Worm (Caenorhabditis elegans) whole organism, mixed stage, embryonic: ENCODE measurements around the gene cal-1.

Source experiments
- M03D4.4 ChIP-seq: sonication (generic microtip); optimal IDR thresholded peaks from 2 replicates; lab custom pipeline; 2017; ENCODE audit warnings: mild to moderate bottlenecking, missing genetic modification characterization, missing compliant biosample characterization
- ceh-39 ChIP-seq: fragments of 150-350 bp; optimal IDR thresholded peaks from 2 replicates; lab custom pipeline; 2014; ENCODE audit warnings: missing biosample characterization, missing genetic modification characterization
- ceh-43 ChIP-seq: fragments of 200-800 bp; sonication (Bioruptor generic); optimal IDR thresholded peaks from 2 replicates; lab custom pipeline; 2018; ENCODE audit warnings: mild to moderate bottlenecking, missing genetic modification characterization, moderate library complexity, missing compliant biosample characterization
- ceh-83 ChIP-seq: fragments of 200-800 bp; sonication (Bioruptor generic); optimal IDR thresholded peaks from 2 replicates; lab custom pipeline; 2018; ENCODE audit warnings: mild to moderate bottlenecking, missing genetic modification characterization, missing compliant biosample characterization
- ces-1 ChIP-seq: fragments of 150-350 bp; optimal IDR thresholded peaks from 2 replicates; lab custom pipeline; 2014; ENCODE audit warnings: missing biosample characterization, missing genetic modification reagents, missing genetic modification characterization
- cnd-1 ChIP-seq: fragments of 200-800 bp; sonication (Bioruptor generic); optimal IDR thresholded peaks from 2 replicates; lab custom pipeline; 2018; ENCODE audit warnings: mild to moderate bottlenecking, missing genetic modification characterization, missing compliant biosample characterization
- drap-1 ChIP-seq: fragments of 200-800 bp; sonication (Bioruptor generic); optimal IDR thresholded peaks from 3 replicates; lab custom pipeline; 2018; ENCODE audit warnings: mild to moderate bottlenecking, missing genetic modification characterization, missing compliant biosample characterization
- elt-1 ChIP-seq: sonication (generic microtip); optimal IDR thresholded peaks from 2 replicates; lab custom pipeline; 2017; ENCODE audit warnings: missing genetic modification characterization, mild to moderate bottlenecking, missing compliant biosample characterization, antibody characterized with exemption, moderate library complexity, borderline replicate concordance; ENCODE audit not compliant: insufficient read depth
- elt-3 ChIP-seq: fragments of 150-350 bp; optimal IDR thresholded peaks from 2 replicates; lab custom pipeline; 2014; ENCODE audit warnings: missing biosample characterization, missing genetic modification characterization
- hlh-1 ChIP-seq: fragments of 150-350 bp; optimal IDR thresholded peaks from 2 replicates; lab custom pipeline; 2014; ENCODE audit warnings: missing biosample characterization, missing genetic modification reagents, missing genetic modification characterization
- lin-13 ChIP-seq: fragments of 150-350 bp; optimal IDR thresholded peaks from 2 replicates; lab custom pipeline; 2014; ENCODE audit warnings: missing biosample characterization, missing genetic modification characterization
- lin-32 ChIP-seq: fragments of 200-800 bp; sonication (Bioruptor generic); optimal IDR thresholded peaks from 2 replicates; lab custom pipeline; 2018; ENCODE audit warnings: mild to moderate bottlenecking, missing genetic modification characterization, missing compliant biosample characterization
- lsy-2 ChIP-seq: fragments of 150-350 bp; optimal IDR thresholded peaks from 2 replicates; lab custom pipeline; 2014; ENCODE audit warnings: missing biosample characterization, missing genetic modification characterization
- mab-5 ChIP-seq: fragments of 150-350 bp; optimal IDR thresholded peaks from 2 replicates; lab custom pipeline; 2014; ENCODE audit warnings: missing biosample characterization, missing genetic modification characterization
- mep-1 ChIP-seq: fragments of 150-350 bp; optimal IDR thresholded peaks from 2 replicates; lab custom pipeline; 2017; ENCODE audit warnings: missing biosample characterization, missing genetic modification reagents, missing genetic modification characterization, inconsistent platforms
- mls-2 ChIP-seq: sonication (generic microtip); optimal IDR thresholded peaks from 2 replicates; lab custom pipeline; 2016; ENCODE audit warnings: mild to moderate bottlenecking, missing genetic modification characterization, moderate library complexity, missing compliant biosample characterization
- nhr-12 ChIP-seq: fragments of 150-350 bp; optimal IDR thresholded peaks from 2 replicates; lab custom pipeline; 2014; ENCODE audit warnings: missing biosample characterization, missing genetic modification characterization
- nhr-2 ChIP-seq: fragments of 150-350 bp; optimal IDR thresholded peaks from 2 replicates; lab custom pipeline; 2014; ENCODE audit warnings: missing biosample characterization, missing genetic modification characterization
- nhr-237 ChIP-seq: fragments of 150-350 bp; optimal IDR thresholded peaks from 2 replicates; lab custom pipeline; 2014; ENCODE audit warnings: missing biosample characterization, missing genetic modification characterization
- nhr-28 ChIP-seq: fragments of 150-350 bp; optimal IDR thresholded peaks from 2 replicates; lab custom pipeline; 2014; ENCODE audit warnings: missing biosample characterization, missing genetic modification characterization
- nhr-76 ChIP-seq: sonication (generic microtip); optimal IDR thresholded peaks from 2 replicates; lab custom pipeline; 2017; ENCODE audit warnings: missing biosample characterization, missing genetic modification characterization
- pha-4 ChIP-seq: fragments of 150-350 bp; optimal IDR thresholded peaks from 2 replicates; lab custom pipeline; 2018; ENCODE audit warnings: missing biosample characterization, missing genetic modification reagents, missing genetic modification characterization
- sptf-1 ChIP-seq: sonication (generic microtip); optimal IDR thresholded peaks from 2 replicates; lab custom pipeline; 2017; ENCODE audit warnings: mild to moderate bottlenecking, missing genetic modification characterization, moderate library complexity, missing compliant biosample characterization
- unc-120 ChIP-seq: sonication (generic microtip); optimal IDR thresholded peaks from 2 replicates; lab custom pipeline; 2017; ENCODE audit warnings: missing genetic modification characterization, missing compliant biosample characterization; ENCODE audit not compliant: poor library complexity, severe bottlenecking
- unc-39 ChIP-seq: fragments of 150-350 bp; optimal IDR thresholded peaks from 2 replicates; lab custom pipeline; 2014; ENCODE audit warnings: missing biosample characterization, missing genetic modification characterization
- unc-62 ChIP-seq: fragments of 150-350 bp; optimal IDR thresholded peaks from 2 replicates; lab custom pipeline; 2014; ENCODE audit warnings: missing biosample characterization, missing genetic modification reagents, missing genetic modification characterization
- zip-8 ChIP-seq: fragments of 150-350 bp; optimal IDR thresholded peaks from 2 replicates; lab custom pipeline; 2014; ENCODE audit warnings: missing biosample characterization, missing genetic modification characterization

cal-1 gene

DNA sequence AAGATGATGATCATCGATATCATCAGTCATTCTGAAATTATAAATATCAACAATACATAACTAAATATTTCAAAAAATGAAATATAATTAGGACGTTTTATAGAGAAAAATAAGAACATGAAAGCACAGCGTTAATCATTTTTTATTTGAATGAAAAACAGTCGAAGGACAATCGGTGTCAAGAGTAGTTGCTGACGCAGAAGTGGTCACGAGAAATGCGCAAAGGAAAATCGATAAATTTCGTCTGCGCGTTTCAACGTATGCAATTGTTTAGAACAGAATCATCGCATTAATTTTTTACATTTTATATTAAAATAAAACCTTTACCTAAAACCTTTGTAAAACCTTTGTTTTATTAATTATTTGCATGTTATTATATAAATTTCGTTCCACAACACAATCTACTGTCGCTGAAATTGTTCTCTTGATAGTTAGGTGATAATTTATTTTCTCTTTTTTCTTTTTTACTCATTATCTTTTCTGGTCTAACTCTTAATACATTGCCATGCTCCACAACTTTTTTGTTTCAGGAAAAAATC lies 19.3 kb downstream of the cal-1 start, which contains the start of the genes W04D2.4 and rbm-25:
Gene W04D2.4, minus strand, starts transcription at position 31 of the 539 bp plus-strand sequence.
Gene rbm-25, plus strand, starts transcription at position 489 of the 539 bp plus-strand sequence.
- TF ChIP-seq mls-2 (no peak), nhr-2 (peak; percentile 11), lsy-2 (tag; lab: Kevin White, UChicago) (peak; percentile 60), ces-1 (peak; percentile 58), ceh-39 (peak; percentile 77), nhr-237 (tag; lab: Kevin White, UChicago) (peak; percentile 49), nhr-76 (tag; lab: Kevin White, UChicago) (no peak), lin-13 (tag; lab: Kevin White, UChicago) (peak; percentile 12), unc-120 (tag; lab: Kevin White, UChicago) (no peak), elt-3 (no peak), unc-39 (tag; lab: Kevin White, UChicago) (no peak), cnd-1 (tag; lab: Kevin White, UChicago) (no peak), mep-1 (peak; percentile 70), ceh-83 (GFP tag; lab: Kevin White, UChicago) (no peak), pha-4 (tag; lab: Kevin White, UChicago) (peak; percentile 70), M03D4.4 (tag; lab: Kevin White, UChicago) (no peak)

DNA sequence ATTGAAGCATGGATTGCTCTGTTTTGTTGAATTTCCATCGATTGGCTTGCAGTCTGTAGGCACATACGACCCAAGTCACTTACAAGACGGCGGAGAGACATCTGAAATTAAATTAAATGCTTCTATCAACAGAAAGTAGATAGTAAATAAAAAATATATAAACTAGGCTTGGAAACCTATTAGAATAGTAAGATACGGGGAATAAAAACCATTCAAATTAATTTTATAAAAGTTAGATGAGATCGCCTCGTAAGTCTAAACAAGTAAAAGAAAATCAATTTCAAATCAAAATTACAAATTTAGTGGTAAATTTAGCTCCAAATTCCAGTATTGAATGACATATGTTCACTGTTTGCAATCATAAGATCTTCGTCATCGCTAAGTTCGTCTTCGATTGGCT lies 22.5 kb downstream of the cal-1 start, which contains the start of gene mrps-11:
Gene mrps-11, minus strand, starts transcription at position 101 of the 400 bp plus-strand sequence.
- TF ChIP-seq lsy-2 (tag; lab: Kevin White, UChicago) = no peak
- TF ChIP-seq ceh-39 = no peak
- no peak for TF ChIP-seq nhr-2
- no peak for TF ChIP-seq unc-39 (tag; lab: Kevin White, UChicago)
- TF ChIP-seq ces-1 = no peak
- no peak for TF ChIP-seq hlh-1 (tag; lab: Kevin White, UChicago)
- TF ChIP-seq nhr-237 (tag; lab: Kevin White, UChicago) = no peak
- no peak for TF ChIP-seq unc-120 (tag; lab: Kevin White, UChicago)
- TF ChIP-seq zip-8 (tag; lab: Kevin White, UChicago) = no peak
- no peak for TF ChIP-seq sptf-1 (tag; lab: Kevin White, UChicago)
- TF ChIP-seq lin-13 (tag; lab: Kevin White, UChicago) = no peak
- no peak for TF ChIP-seq unc-62 (GFP tag; lab: Kevin White, UChicago)
- no peak for TF ChIP-seq drap-1
- no peak for TF ChIP-seq mab-5
- no peak for TF ChIP-seq nhr-28 (tag; lab: Kevin White, UChicago)
- TF ChIP-seq elt-1 (tag; lab: Kevin White, UChicago) = no peak

DNA sequence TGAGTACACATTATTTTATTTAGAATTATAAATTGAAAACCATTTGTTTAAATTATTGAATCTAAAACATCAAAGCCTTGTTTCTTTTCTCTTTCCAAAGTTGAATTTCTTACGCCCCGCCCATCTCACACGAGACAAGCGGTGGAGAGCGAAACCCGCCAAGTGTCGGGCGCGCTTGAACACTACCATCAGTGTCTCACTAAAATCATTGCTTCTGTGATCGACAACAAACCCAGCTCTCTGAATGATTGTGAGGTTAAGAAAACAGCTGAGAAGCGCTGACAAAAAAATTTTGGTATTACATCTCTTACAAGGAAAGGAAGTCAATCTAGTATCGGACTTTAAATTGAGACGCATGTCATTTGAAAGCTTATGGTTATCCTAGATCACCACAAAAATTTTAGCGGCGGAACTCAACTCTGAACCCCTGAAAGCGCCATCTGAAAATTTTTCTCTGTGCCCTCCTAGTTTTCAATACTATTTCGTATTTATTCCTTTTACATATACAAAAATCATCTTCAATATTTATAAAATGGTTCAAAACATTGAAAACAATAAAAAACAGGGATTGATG lies 25.9 kb downstream of the cal-1 start:
- no peak for TF ChIP-seq lsy-2 (tag; lab: Kevin White, UChicago)

DNA sequence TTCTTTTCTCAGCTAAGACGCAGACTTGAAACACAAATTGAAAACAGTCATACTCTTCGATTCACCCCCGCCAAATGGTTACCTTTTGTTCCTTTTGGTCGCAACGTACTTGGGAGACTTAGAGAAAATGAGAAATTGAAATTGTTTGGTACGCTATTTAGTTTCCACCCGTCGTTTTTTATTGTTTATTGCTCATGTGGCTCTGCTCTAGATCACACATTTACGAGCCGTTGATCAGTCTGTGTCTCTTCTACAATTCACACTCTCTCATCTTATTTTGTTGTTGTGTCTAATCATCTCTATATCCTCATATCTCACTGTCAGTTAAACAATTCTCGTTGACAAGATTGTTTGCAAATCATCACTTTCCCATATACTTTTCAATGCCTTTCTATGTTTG lies 29.0 kb downstream of the cal-1 start:
- TF ChIP-seq ces-1 (no peak), lsy-2 (tag; lab: Kevin White, UChicago) (no peak), ceh-43 (GFP tag; lab: Kevin White, UChicago) (no peak), mab-5 (no peak), zip-8 (tag; lab: Kevin White, UChicago) (no peak), unc-120 (tag; lab: Kevin White, UChicago) (no peak), lin-32 (GFP tag; lab: Kevin White, UChicago) (no peak), mep-1 (no peak)

DNA sequence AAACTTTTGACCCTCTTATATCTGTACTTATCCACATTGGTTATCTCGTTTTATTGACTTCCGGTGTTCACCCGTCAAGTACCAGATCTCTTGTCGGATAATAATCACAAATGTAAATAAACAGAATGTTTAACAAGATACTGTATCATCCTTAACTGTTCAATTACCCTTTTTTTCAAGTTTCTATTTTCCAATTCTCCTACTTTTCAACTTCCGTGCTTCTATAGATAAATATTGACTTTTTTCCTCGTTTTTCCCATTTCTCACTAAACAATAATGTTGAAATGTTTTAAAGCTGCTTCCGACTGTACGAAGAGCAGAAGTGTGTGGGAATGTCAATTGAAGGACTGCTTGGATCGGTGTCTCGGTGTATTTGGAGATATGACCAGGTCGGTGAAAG lies 30.1 kb downstream of the cal-1 start, which contains the start of gene inx-11:
Gene inx-11, plus strand, starts transcription at position 301 of the 400 bp plus-strand sequence.
- TF ChIP-seq hlh-1 (tag; lab: Kevin White, UChicago) (no peak), pha-4 (tag; lab: Kevin White, UChicago) (peak; percentile 40), ceh-43 (GFP tag; lab: Kevin White, UChicago) (no peak), unc-62 (GFP tag; lab: Kevin White, UChicago) (no peak)

DNA sequence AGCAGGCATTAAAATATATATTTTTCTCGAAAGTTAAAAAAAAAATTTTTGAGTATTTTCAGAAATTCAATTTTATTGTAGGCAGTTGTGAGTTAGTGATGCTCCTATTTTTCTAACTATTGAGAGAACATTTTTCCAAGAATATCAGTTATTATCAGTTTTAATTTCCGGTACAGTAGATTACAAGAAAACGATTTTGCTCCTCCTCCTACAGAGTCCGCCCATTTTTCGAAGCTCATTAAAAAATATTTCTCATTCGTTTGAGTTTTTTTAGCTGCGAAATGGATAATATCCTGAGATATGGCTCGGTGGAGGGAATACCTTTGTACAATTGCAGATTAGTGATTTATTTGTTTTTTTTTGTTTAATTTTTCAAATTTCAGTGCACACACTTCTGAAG lies 32.5 kb downstream of the cal-1 start, which contains the start of gene srt-39:
Gene srt-39, plus strand, starts transcription at position 301 of the 400 bp plus-strand sequence.
- TF ChIP-seq mab-5 (no peak), nhr-12 (tag; lab: Kevin White, UChicago) (no peak)
